Fruit fly (Drosophila melanogaster): ENCODE data around the gene Ziz.

Ziz gene

DNA sequence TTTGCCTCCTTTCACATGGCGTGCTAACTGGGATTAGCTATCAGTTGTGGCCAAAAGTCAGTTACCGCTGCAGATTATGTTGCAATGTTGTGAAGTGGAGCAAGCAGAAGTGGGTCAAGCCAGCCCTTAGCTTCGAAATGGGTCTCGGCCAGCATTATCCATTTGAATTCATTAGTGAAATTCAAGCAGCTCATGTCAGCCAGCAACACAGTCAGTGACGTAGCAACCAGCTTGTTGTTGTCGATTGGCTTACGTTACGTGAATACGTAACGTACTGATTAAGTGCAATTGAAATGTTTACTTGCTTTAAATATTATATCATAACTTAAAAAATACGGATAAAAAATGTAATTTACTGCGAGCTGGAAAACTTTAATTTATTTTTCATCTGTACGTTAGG lies 44.0 kb downstream of the Ziz start (continued):
- no peak for TF ChIP-seq CG6813 (GFP tag; optimal IDR thresholded peaks at IDR 0.05)
- TF ChIP-seq ewg (GFP tag; optimal IDR thresholded peaks at IDR 0.05), result no peak
- no peak for TF ChIP-seq gem (tag; optimal IDR thresholded peaks at IDR 0.05)
- TF ChIP-seq CG32772 (GFP tag; IDR thresholded peaks at IDR 0.05), result no peak
- TF ChIP-seq ase (GFP tag; IDR thresholded peaks at IDR 0.05), result peak; percentile 38; the same call in 1 of the 3 replicates
- TF ChIP-seq CG5953 (GFP tag; IDR thresholded peaks at IDR 0.05), result no peak
- no peak for TF ChIP-seq CG2889 (GFP tag; IDR thresholded peaks at IDR 0.05)
- TF ChIP-seq CG10267 (tag; optimal IDR thresholded peaks at IDR 0.05), result no peak
- TF ChIP-seq inv (GFP tag; IDR thresholded peaks at IDR 0.05; ENCODE audit: partially characterized antibody), result no peak
- no peak for TF ChIP-seq CG4282 (GFP tag; optimal IDR thresholded peaks at IDR 0.05)
- TF ChIP-seq ken (GFP tag; IDR thresholded peaks at IDR 0.05), result no peak; the same call in 2 of the 3 replicates
- TF ChIP-seq CkIIα-i1 (GFP tag; IDR thresholded peaks at IDR 0.05), result no peak
- peak; percentile 25 for TF ChIP-seq pzg (GFP tag; optimal IDR thresholded peaks at IDR 0.05)
- TF ChIP-seq nerfin-1 (tag; optimal IDR thresholded peaks at IDR 0.05), result no peak
- TF ChIP-seq pros (GFP tag; optimal IDR thresholded peaks at IDR 0.05), result no peak
- TF ChIP-seq HmgD (GFP tag; optimal IDR thresholded peaks at IDR 0.05), result no peak
- no peak for TF ChIP-seq ATbp (GFP tag; optimal IDR thresholded peaks at IDR 0.05)
- peak; percentile 62 for TF ChIP-seq Bgb (GFP tag; IDR thresholded peaks at IDR 0.05; ENCODE audit: partially characterized antibody)

DNA sequence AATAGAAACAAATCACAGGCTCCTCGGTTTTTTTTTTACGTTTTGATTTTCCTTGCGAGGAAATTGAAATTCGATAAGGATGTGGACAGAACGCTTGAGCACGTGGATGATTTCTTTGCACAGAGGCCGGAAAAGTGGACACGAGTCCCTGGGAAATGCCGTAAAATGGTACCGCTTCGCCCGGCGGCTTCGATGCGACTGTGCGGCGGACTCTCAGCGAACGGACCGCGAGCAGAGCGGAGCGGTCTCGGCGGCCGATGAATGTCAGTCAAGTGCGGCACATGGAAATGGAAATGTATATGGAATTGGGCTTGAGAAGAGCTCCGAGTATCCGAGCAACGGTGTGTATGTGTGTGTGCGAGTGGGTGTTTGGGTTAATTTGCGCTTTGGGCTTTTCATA lies 45.1 kb downstream of the Ziz start, which contains the start of gene santa-maria:
Gene santa-maria, minus strand, starts transcription at position 279 of the 400 bp plus-strand sequence.
- TF ChIP-seq onecut (GFP tag; IDR thresholded peaks at IDR 0.05) (no peak), NFAT (GFP tag; IDR thresholded peaks at IDR 0.05) (0 out of 2 replicates have a peak, but pooled peaks have one; percentile 19)

DNA sequence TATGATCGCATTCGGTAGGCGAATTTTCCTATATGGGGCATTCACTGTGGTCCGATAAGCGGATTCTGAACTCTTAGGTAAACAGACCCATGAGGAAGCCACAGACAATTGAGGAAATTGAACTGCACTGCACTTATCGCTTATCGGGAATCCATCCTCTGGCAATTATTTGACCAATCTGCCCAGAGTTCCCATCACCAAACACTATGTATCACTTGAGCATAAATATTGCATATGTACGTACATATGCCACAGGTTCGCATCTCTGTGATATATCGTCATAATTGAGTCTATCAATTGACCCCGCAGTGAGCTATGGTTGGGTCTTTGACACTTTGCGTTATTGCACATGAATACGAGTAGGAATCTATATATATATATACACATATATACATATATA lies 47.7 kb downstream of the Ziz start:
- no peak for TF ChIP-seq CG13287 (GFP tag; IDR thresholded peaks at IDR 0.05; ENCODE audit: partially characterized antibody)
- TF ChIP-seq Bteb2 (GFP tag; optimal IDR thresholded peaks at IDR 0.05), result no peak
- TF ChIP-seq CG4282 (GFP tag; optimal IDR thresholded peaks at IDR 0.05), result no peak
- TF ChIP-seq fd102C (GFP tag; optimal IDR thresholded peaks at IDR 0.05), result no peak
- no peak for TF ChIP-seq lilli (GFP tag; optimal IDR thresholded peaks at IDR 0.05)
- no peak for TF ChIP-seq CG17186 (GFP tag; optimal IDR thresholded peaks at IDR 0.05)
- TF ChIP-seq hbn (GFP tag; IDR thresholded peaks at IDR 0.05; ENCODE audit: partially characterized antibody), result no peak
- no peak for TF ChIP-seq bowl (GFP tag; IDR thresholded peaks at IDR 0.05)
- TF ChIP-seq Ptx1 (GFP tag; IDR thresholded peaks at IDR 0.05), result no peak
- TF ChIP-seq CG11247 (GFP tag; IDR thresholded peaks at IDR 0.05), result no peak
- TF ChIP-seq HmgZ (tag; optimal IDR thresholded peaks at IDR 0.05), result no peak
- no peak for TF ChIP-seq wdn (GFP tag; IDR thresholded peaks at IDR 0.05)
- TF ChIP-seq stc (GFP tag; IDR thresholded peaks at IDR 0.05), result no peak
- TF ChIP-seq Hmx (GFP tag; optimal IDR thresholded peaks at IDR 0.05), result no peak
- TF ChIP-seq crol (GFP tag; IDR thresholded peaks at IDR 0.05), result no peak
- TF ChIP-seq Stat92E (GFP tag; optimal IDR thresholded peaks at IDR 0.05), result no peak

DNA sequence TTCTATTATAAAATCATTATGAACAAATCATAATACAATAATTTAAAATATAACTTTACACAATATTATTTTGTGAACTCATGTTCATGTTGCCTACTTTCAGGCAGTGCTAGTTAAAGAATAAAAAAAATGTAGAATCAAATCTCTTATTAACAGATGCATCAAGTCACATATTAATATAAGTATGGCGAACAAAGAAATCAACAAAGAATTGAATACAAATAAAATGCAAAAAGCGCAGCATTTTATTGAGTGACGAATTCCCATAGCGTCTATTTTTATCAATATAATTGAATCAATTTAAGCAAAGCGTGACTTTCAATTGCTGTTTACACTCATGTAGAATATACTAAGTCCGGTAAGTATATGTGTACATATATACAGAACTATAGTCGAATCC lies 48.3 kb downstream of the Ziz start:
- TF ChIP-seq CG11696 (GFP tag; IDR thresholded peaks at IDR 0.05) (no peak), Bgb (GFP tag; IDR thresholded peaks at IDR 0.05; ENCODE audit: partially characterized antibody) (no peak), CG2199 (GFP tag; IDR thresholded peaks at IDR 0.05) (0 out of 3 replicates have a peak, but pooled peaks have one; percentile 61), CG3995 (GFP tag; optimal IDR thresholded peaks at IDR 0.05) (peak; percentile 80), ranshi (GFP tag; IDR thresholded peaks at IDR 0.05) (no peak), tll (GFP tag; optimal IDR thresholded peaks at IDR 0.05) (no peak), CG15601 (tag; optimal IDR thresholded peaks at IDR 0.05) (peak; percentile 17)

All from whole organism, embryonic.